Worm (Caenorhabditis elegans) whole organism, L3 larva: ENCODE data around the gene C54F6.18.

ENCODE experiments used
- R02D3.7 ChIP-seq: fragments of 150-350 bp; optimal IDR thresholded peaks from 2 replicates; lab custom pipeline; 2014; ENCODE audit warnings: missing biosample characterization, missing genetic modification characterization
- ZK546.5 ChIP-seq: sonication (generic microtip); optimal IDR thresholded peaks from 2 replicates; lab custom pipeline; 2017; ENCODE audit warnings: missing biosample characterization, missing genetic modification characterization
- ceh-16 ChIP-seq: sonication (generic microtip); optimal IDR thresholded peaks from 2 replicates; lab custom pipeline; 2017; ENCODE audit warnings: missing biosample characterization, missing genetic modification characterization
- ceh-28 ChIP-seq: fragments of 150-350 bp; optimal IDR thresholded peaks from 2 replicates; lab custom pipeline; 2014; ENCODE audit warnings: missing biosample characterization, missing genetic modification reagents, missing genetic modification characterization
- egl-5 ChIP-seq: fragments of 150-350 bp; optimal IDR thresholded peaks from 2 replicates; lab custom pipeline; 2017; ENCODE audit warnings: missing biosample characterization, missing genetic modification reagents, missing genetic modification characterization, inconsistent platforms
- elt-1 ChIP-seq: fragments of 150-350 bp; optimal IDR thresholded peaks from 2 replicates; lab custom pipeline; 2014; ENCODE audit warnings: missing biosample characterization, missing genetic modification characterization
- elt-2 ChIP-seq: sonication (generic microtip); optimal IDR thresholded peaks from 2 replicates; lab custom pipeline; 2016; ENCODE audit warnings: missing genetic modification reagents, mild to moderate bottlenecking, missing genetic modification characterization, missing compliant biosample characterization
- elt-3 ChIP-seq, 3 experiments: fragments of 150-350 bp in 1 of 3; sonication (generic microtip) in 2 of 3; optimal IDR thresholded peaks; 2 replicates in 2 of 3; 4 replicates in 1 of 3; lab custom pipeline; 2014 to 2017; ENCODE audit warnings: missing biosample characterization in 3 of 3, missing genetic modification characterization in 3 of 3
- fkh-10 ChIP-seq: sonication (generic microtip); optimal IDR thresholded peaks from 2 replicates; lab custom pipeline; 2017; ENCODE audit warnings: missing biosample characterization, missing genetic modification reagents, missing genetic modification characterization
- hmg-11 ChIP-seq: sonication (generic microtip); optimal IDR thresholded peaks from 2 replicates; lab custom pipeline; 2016; ENCODE audit warnings: missing genetic modification characterization, missing compliant biosample characterization
- jun-1 ChIP-seq: fragments of 150-350 bp; optimal IDR thresholded peaks from 2 replicates; lab custom pipeline; 2014; ENCODE audit warnings: missing biosample characterization, missing genetic modification reagents, missing genetic modification characterization
- lin-15B ChIP-seq: fragments of 150-350 bp; optimal IDR thresholded peaks from 2 replicates; lab custom pipeline; 2014; ENCODE audit warnings: missing biosample characterization, missing genetic modification characterization
- lin-39 ChIP-seq: fragments of 150-350 bp; optimal IDR thresholded peaks from 2 replicates; lab custom pipeline; 2018; ENCODE audit warnings: missing biosample characterization, missing genetic modification reagents, missing genetic modification characterization
- lsy-12 ChIP-seq: sonication (generic microtip); optimal IDR thresholded peaks from 2 replicates; lab custom pipeline; 2016; ENCODE audit warnings: mild to moderate bottlenecking, missing genetic modification characterization, missing compliant biosample characterization
- nfya-1 ChIP-seq: sonication (generic microtip); optimal IDR thresholded peaks from 2 replicates; lab custom pipeline; 2017; ENCODE audit warnings: missing genetic modification characterization, mild to moderate bottlenecking, missing compliant biosample characterization, antibody characterized with exemption, moderate library complexity; ENCODE audit not compliant: insufficient read depth
- nhr-11 ChIP-seq: fragments of 150-350 bp; optimal IDR thresholded peaks from 2 replicates; lab custom pipeline; 2014; ENCODE audit warnings: missing biosample characterization, missing genetic modification characterization
- nhr-23 ChIP-seq: fragments of 150-350 bp; optimal IDR thresholded peaks from 2 replicates; lab custom pipeline; 2014; ENCODE audit warnings: missing biosample characterization, missing genetic modification reagents, missing genetic modification characterization
- nhr-237 ChIP-seq: fragments of 150-350 bp; optimal IDR thresholded peaks from 2 replicates; lab custom pipeline; 2014; ENCODE audit warnings: missing biosample characterization, missing genetic modification characterization
- nhr-25 ChIP-seq: sonication (generic microtip); optimal IDR thresholded peaks from 2 replicates; lab custom pipeline; 2017; ENCODE audit warnings: missing biosample characterization, missing genetic modification characterization
- nhr-28 ChIP-seq: fragments of 150-350 bp; optimal IDR thresholded peaks from 2 replicates; lab custom pipeline; 2014; ENCODE audit warnings: missing biosample characterization, missing genetic modification characterization
- nhr-43 ChIP-seq: sonication (generic microtip); optimal IDR thresholded peaks from 2 replicates; lab custom pipeline; 2016; ENCODE audit warnings: mild to moderate bottlenecking, missing genetic modification characterization, missing compliant biosample characterization; ENCODE audit not compliant: poor library complexity, severe bottlenecking
- nhr-67 ChIP-seq: fragments of 150-350 bp; optimal IDR thresholded peaks from 2 replicates; lab custom pipeline; 2014; ENCODE audit warnings: missing biosample characterization, missing genetic modification characterization
- nhr-76 ChIP-seq: fragments of 150-350 bp; sonication (generic microtip); optimal IDR thresholded peaks from 5 replicates; lab custom pipeline; 2014; ENCODE audit warnings: missing biosample characterization, missing genetic modification characterization
- nhr-77 ChIP-seq: fragments of 150-350 bp; optimal IDR thresholded peaks from 2 replicates; lab custom pipeline; 2014; ENCODE audit warnings: missing biosample characterization, missing genetic modification characterization
- pha-4 ChIP-seq: fragments of 150-350 bp; optimal IDR thresholded peaks from 2 replicates; lab custom pipeline; 2014; ENCODE audit warnings: missing biosample characterization, missing genetic modification reagents, missing genetic modification characterization
- skn-1 ChIP-seq: fragments of 150-350 bp; optimal IDR thresholded peaks from 2 replicates; lab custom pipeline; 2014; ENCODE audit warnings: missing biosample characterization, missing genetic modification characterization
- snpc-4 ChIP-seq: fragments of 150-350 bp; optimal IDR thresholded peaks from 2 replicates; lab custom pipeline; 2014; ENCODE audit warnings: missing biosample characterization, missing genetic modification characterization
- tbx-2 ChIP-seq: sonication (generic microtip); optimal IDR thresholded peaks from 2 replicates; lab custom pipeline; 2016; ENCODE audit warnings: mild to moderate bottlenecking, missing genetic modification characterization, missing compliant biosample characterization
- unc-62 ChIP-seq: fragments of 150-350 bp; sonication (generic microtip); optimal IDR thresholded peaks from 4 replicates; lab custom pipeline; 2014; ENCODE audit warnings: missing biosample characterization, missing genetic modification reagents, missing genetic modification characterization
- zag-1 ChIP-seq: fragments of 150-350 bp; optimal IDR thresholded peaks from 2 replicates; lab custom pipeline; 2014; ENCODE audit warnings: missing biosample characterization, missing genetic modification characterization
- ztf-11 ChIP-seq: fragments of 150-350 bp; optimal IDR thresholded peaks from 2 replicates; lab custom pipeline; 2014; ENCODE audit warnings: missing biosample characterization, missing genetic modification characterization
- ztf-4 ChIP-seq: fragments of 150-350 bp; optimal IDR thresholded peaks from 2 replicates; lab custom pipeline; 2014; ENCODE audit warnings: missing biosample characterization, missing genetic modification characterization

C54F6.18 gene

ce11 chrV:7570290-7570689 is 44.5 kb downstream of the C54F6.18 start, which contains the start of gene clec-212:
Gene clec-212, minus strand, starts transcription at chrV:7570390.
- TF ChIP-seq elt-2 (tag; lab: Kevin White, UChicago) (no peak), unc-62 (GFP tag; lab: Kevin White, UChicago) (no peak), ztf-4 (tag; lab: Kevin White, UChicago) (no peak), lsy-12 (tag; lab: Kevin White, UChicago) (no peak), ZK546.5 (tag; lab: Kevin White, UChicago) (no peak), nhr-25 (tag; lab: Kevin White, UChicago) (no peak), nhr-76 (no peak)

- TF ChIP-seq R02D3.7 (tag; lab: Kevin White, UChicago) (no peak), lin-39 (tag; lab: Kevin White, UChicago) (no peak), ceh-16 (tag; lab: Kevin White, UChicago) (no peak), unc-62 (GFP tag; lab: Kevin White, UChicago) (no peak), nhr-67 (no peak), elt-3 (tag; optimal IDR thresholded peaks at IDR 0.05; lab: Kevin White, UChicago) (no peak), elt-2 (tag; lab: Kevin White, UChicago) (no peak), nhr-28 (tag; lab: Kevin White, UChicago) (no peak)
These were observed 45.2 kb downstream of the C54F6.18 start, which contains the start of gene F19F10.14 for ce11 chrV:7570955-7571354. Gene F19F10.14, minus strand, starts transcription at chrV:7571055.

ce11 chrV:7575563-7575962 is 49.8 kb downstream of the C54F6.18 start, which contains the start of the genes snu-66 and ints-9:
Gene snu-66, minus strand, starts transcription at chrV:7575670.
Gene ints-9, plus strand, starts transcription at chrV:7575802.
- TF ChIP-seq nfya-1 (no peak), fkh-10 (GFP tag; lab: Kevin White, UChicago) (no peak), ztf-11 (tag; lab: Kevin White, UChicago) (no peak), hmg-11 (peak; percentile 18), elt-1 (no peak), nhr-43 (tag; lab: Kevin White, UChicago) (no peak), tbx-2 (tag; lab: Kevin White, UChicago) (peak; percentile 7), nhr-77 (no peak), nhr-23 (peak; percentile 76), jun-1 (peak; percentile 14), R02D3.7 (tag; lab: Kevin White, UChicago) (peak; percentile 11), nhr-25 (tag; lab: Kevin White, UChicago) (peak; percentile 38), lin-39 (tag; lab: Kevin White, UChicago) (no peak), pha-4 (tag; lab: Kevin White, UChicago) (peak; percentile 67), lin-15B (tag; lab: Kevin White, UChicago) (peak; percentile 77), ceh-16 (tag; lab: Kevin White, UChicago) (no peak), ZK546.5 (tag; lab: Kevin White, UChicago) (no peak), zag-1 (no peak), elt-2 (tag; lab: Kevin White, UChicago) (peak; percentile 7), snpc-4 (tag; lab: Kevin White, UChicago) (peak; percentile 83), elt-3 (tag; optimal IDR thresholded peaks at IDR 0.05; lab: Kevin White, UChicago) (no peak), egl-5 (tag; lab: Kevin White, UChicago) (no peak), nhr-237 (tag; lab: Kevin White, UChicago) (no peak), skn-1 (tag; lab: Kevin White, UChicago) (no peak), nhr-11 (tag; lab: Kevin White, UChicago) (no peak), ceh-28 (tag; lab: Kevin White, UChicago) (no peak)
